Fruit fly (Drosophila melanogaster) whole organism, adult: ENCODE measurements around the gene CG10479.

Experiments
- CG11617 ChIP-seq: fragments of 200-800 bp; sonication (Bioruptor generic); optimal IDR thresholded peaks from 2 replicates; lab custom pipeline; 2017; ENCODE audit warnings: mild to moderate bottlenecking, missing biosample characterization, missing genetic modification reagents, missing genetic modification characterization
- CG7101 ChIP-seq: fragments of 200-800 bp; sonication (Bioruptor generic); optimal IDR thresholded peaks from 2 replicates; lab custom pipeline; 2018; ENCODE audit warnings: missing biosample characterization, mild to moderate bottlenecking, missing genetic modification characterization, moderate library complexity
- kay ChIP-seq: fragments of 200-800 bp; sonication (Bioruptor generic); peaks from one replicate; lab custom pipeline; 2016; ENCODE audit warnings: missing biosample characterization, missing genetic modification characterization, borderline replicate concordance

DNA sequence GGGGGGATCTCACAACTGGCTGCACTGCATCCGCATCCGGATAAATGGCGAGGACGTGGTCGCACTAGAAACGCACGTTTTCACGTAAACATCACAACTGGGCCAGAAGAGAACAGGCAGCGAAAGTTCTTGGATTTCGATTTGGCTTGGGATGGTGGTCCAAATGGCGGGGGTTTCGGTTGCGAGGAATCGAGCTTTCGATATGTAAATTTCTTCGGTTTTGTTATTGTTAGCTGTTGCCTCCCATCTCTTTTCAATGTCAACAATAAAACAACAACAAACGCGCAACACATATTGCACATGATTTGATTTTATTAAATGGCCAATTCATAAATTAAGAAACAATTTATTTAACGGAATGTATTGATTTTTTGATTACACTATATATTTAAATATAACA lies 54.6 kb downstream of the CG10479 start, which contains the start of gene PXo:
- no peak for TF ChIP-seq kay (GFP tag; lab: Kevin White, UChicago)
- TF ChIP-seq CG7101 (tag; lab: Kevin White, UChicago) = no peak
- no peak for TF ChIP-seq CG11617 (GFP tag; lab: Kevin White, UChicago)
